Fruit fly (Drosophila melanogaster) whole organism, pupa: ENCODE results near the gene Vm26Ac.

Source experiments
- CG12605 ChIP-seq: fragments of 200-800 bp; sonication (Bioruptor generic); IDR thresholded peaks from 2 replicates; pipeline ENCODE4 v1.3.6; 2022; ENCODE audit warnings: missing biosample characterization, missing genetic modification characterization
- CG32121 ChIP-seq: fragments of 200-800 bp; sonication (Bioruptor generic); IDR thresholded peaks from 2 replicates; pipeline ENCODE4 v1.3.6; 2022; ENCODE audit warnings: missing biosample characterization, missing genetic modification characterization
- CG34367 ChIP-seq: fragments of 200-800 bp; sonication (Bioruptor generic); optimal IDR thresholded peaks from 2 replicates; lab custom pipeline; 2018; ENCODE audit warnings: missing biosample characterization, mild to moderate bottlenecking, missing genetic modification characterization
- CG8301 ChIP-seq: fragments of 200-800 bp; sonication (Bioruptor generic); optimal IDR thresholded peaks from 2 replicates; lab custom pipeline; 2018; ENCODE audit warnings: missing biosample characterization, mild to moderate bottlenecking, missing genetic modification characterization
- CG9948 ChIP-seq: fragments of 200-800 bp; sonication (Bioruptor generic); optimal IDR thresholded peaks from 2 replicates; lab custom pipeline; 2018; ENCODE audit warnings: missing biosample characterization, mild to moderate bottlenecking, missing genetic modification characterization, moderate library complexity
- EcR ChIP-seq: fragments of 200-800 bp; sonication (Bioruptor generic); optimal IDR thresholded peaks from 3 replicates; lab custom pipeline; 2019; ENCODE audit warnings: missing biosample characterization, missing genetic modification characterization, mild to moderate bottlenecking, moderate library complexity, missing genetic modification reagents
- Pif1B ChIP-seq: fragments of 200-800 bp; sonication (Bioruptor generic); optimal IDR thresholded peaks from 3 replicates; lab custom pipeline; 2016; ENCODE audit warnings: missing biosample characterization, missing genetic modification characterization

dm6 chr2L:5979957-5980861, 21.8 kb upstream of the Vm26Ac start:
- TF ChIP-seq CG9948 (tag; lab: Kevin White, UChicago) (no peak), EcR (GFP tag; lab: Kevin White, UChicago) (peak; percentile 95), CG12605 (GFP tag; lab: Robert Waterston, UW) (no peak), CG34367 (tag; lab: Kevin White, UChicago) (no peak), CG32121 (GFP tag; lab: Robert Waterston, UW) (no peak), Pif1B (GFP tag; lab: Kevin White, UChicago) (peak; percentile 30), CG8301 (tag; lab: Kevin White, UChicago) (no peak)
